Worm (Caenorhabditis elegans) whole organism, L4 larva: ENCODE measurements around the gene twk-3.
A peak's percentile ranks its signal among the peaks of the same experiment; 100 is the strongest.

Experiments used
- F10B5.3 ChIP-seq: sonication (generic microtip); optimal IDR thresholded peaks from 2 replicates; lab custom pipeline; 2016; ENCODE audit warnings: mild to moderate bottlenecking, missing genetic modification characterization, missing compliant biosample characterization
- F26F4.8 ChIP-seq: fragments of 200-800 bp; sonication (Bioruptor generic); conservative IDR thresholded peaks from 2 replicates; pipeline ENCODE4 v1.3.6; 2022; ENCODE audit warnings: missing genetic modification characterization, missing compliant biosample characterization
- R02D3.7 ChIP-seq: fragments of 150-350 bp; sonication (generic microtip); optimal IDR thresholded peaks from 3 replicates; lab custom pipeline; 2014; ENCODE audit warnings: missing biosample characterization, missing genetic modification characterization
- aha-1 ChIP-seq: fragments of 150-350 bp; peaks from one replicate; lab custom pipeline; 2014; ENCODE audit warnings: missing biosample characterization, missing genetic modification characterization
- aly-2 ChIP-seq: sonication (generic microtip); optimal IDR thresholded peaks from 2 replicates; lab custom pipeline; 2018; ENCODE audit warnings: missing biosample characterization, missing genetic modification characterization
- ama-1 ChIP-seq: fragments of 150-350 bp; optimal IDR thresholded peaks from 2 replicates; lab custom pipeline; 2014; ENCODE audit warnings: inconsistent platforms, mixed read lengths
- cey-2 ChIP-seq: sonication (generic microtip); optimal IDR thresholded peaks from 3 replicates; lab custom pipeline; 2017; ENCODE audit warnings: missing genetic modification characterization, mild to moderate bottlenecking, missing compliant biosample characterization, antibody characterized with exemption, borderline replicate concordance; ENCODE audit not compliant: insufficient read depth
- daf-12 ChIP-seq: fragments of 150-350 bp; optimal IDR thresholded peaks from 2 replicates; lab custom pipeline; 2014; ENCODE audit warnings: missing biosample characterization, missing genetic modification reagents, missing genetic modification characterization
- daf-16 ChIP-seq, 3 experiments: sonication (generic microtip); optimal IDR thresholded peaks; 2 replicates each; lab custom pipeline; 2016 to 2017; ENCODE audit warnings: missing genetic modification characterization in 3 of 3, missing genetic modification reagents in 3 of 3, mild to moderate bottlenecking in 2 of 3, missing compliant biosample characterization in 2 of 3, missing biosample characterization in 1 of 3, moderate library complexity in 1 of 3
- dmd-6 ChIP-seq: fragments of 200-800 bp; sonication (Bioruptor generic); IDR thresholded peaks from 2 replicates; pipeline ENCODE4 v1.3.6; 2022; ENCODE audit warnings: missing genetic modification reagents, missing genetic modification characterization, missing compliant biosample characterization
- dve-1 ChIP-seq: sonication (generic microtip); optimal IDR thresholded peaks from 2 replicates; lab custom pipeline; 2017; ENCODE audit warnings: antibody characterized with exemption, mild to moderate bottlenecking, missing genetic modification characterization, missing compliant biosample characterization; ENCODE audit not compliant: insufficient read depth
- hlh-11 ChIP-seq: fragments of 200-800 bp; sonication (Bioruptor generic); optimal IDR thresholded peaks from 2 replicates; lab custom pipeline; 2018; ENCODE audit warnings: mild to moderate bottlenecking, missing genetic modification characterization, missing compliant biosample characterization
- hlh-30 ChIP-seq: sonication (generic microtip); optimal IDR thresholded peaks from 2 replicates; lab custom pipeline; 2017; ENCODE audit warnings: antibody characterized with exemption, mild to moderate bottlenecking, missing genetic modification characterization, missing compliant biosample characterization; ENCODE audit not compliant: insufficient read depth
- lin-1 ChIP-seq: fragments of 200-800 bp; sonication (Bioruptor generic); IDR thresholded peaks from 2 replicates; pipeline ENCODE4 v1.3.6; 2022; ENCODE audit warnings: missing genetic modification reagents, missing genetic modification characterization, missing compliant biosample characterization
- lsy-2 ChIP-seq, 2 experiments: fragments of 150-350 bp in 1 of 2; sonication (generic microtip) in 1 of 2; optimal IDR thresholded peaks; 2 replicates each; lab custom pipeline; 2014 to 2017; ENCODE audit warnings: missing biosample characterization in 2 of 2, missing genetic modification characterization in 2 of 2
- mdl-1 ChIP-seq, 2 experiments: fragments of 150-350 bp in 1 of 2; sonication (generic microtip) in 1 of 2; optimal IDR thresholded peaks; 2 replicates each; lab custom pipeline; 2014 to 2017; ENCODE audit warnings: missing biosample characterization in 2 of 2, missing genetic modification characterization in 2 of 2
- mdt-29 ChIP-seq: fragments of 200-800 bp; sonication (Bioruptor generic); IDR thresholded peaks from 2 replicates; pipeline ENCODE4 v1.3.6; 2022; ENCODE audit warnings: missing genetic modification reagents, missing genetic modification characterization, missing compliant biosample characterization
- mep-1 ChIP-seq: fragments of 150-350 bp; sonication (generic microtip); optimal IDR thresholded peaks from 3 replicates; lab custom pipeline; 2014; ENCODE audit warnings: missing biosample characterization, missing genetic modification characterization
- nhr-10 ChIP-seq: fragments of 150-350 bp; optimal IDR thresholded peaks from 2 replicates; lab custom pipeline; 2014; ENCODE audit warnings: missing biosample characterization, missing genetic modification characterization
- nhr-28 ChIP-seq: fragments of 150-350 bp; optimal IDR thresholded peaks from 2 replicates; lab custom pipeline; 2014; ENCODE audit warnings: missing biosample characterization, missing genetic modification characterization
- pha-4 ChIP-seq, 2 experiments: fragments of 150-350 bp in 1 of 2; fragments of 200-800 bp in 1 of 2; sonication (Bioruptor generic) in 1 of 2; IDR thresholded peaks in 1 of 2; optimal IDR thresholded peaks in 1 of 2; 2 replicates each; pipeline versions ENCODE4 v1.3.6 to Lab custom; 2014 to 2022; ENCODE audit warnings: missing genetic modification characterization in 2 of 2, missing genetic modification reagents in 2 of 2, missing biosample characterization in 1 of 2, missing compliant biosample characterization in 1 of 2
- pqm-1 ChIP-seq: sonication (generic microtip); optimal IDR thresholded peaks from 2 replicates; lab custom pipeline; 2017; ENCODE audit warnings: missing biosample characterization, missing genetic modification characterization
- saeg-2 ChIP-seq: fragments of 200-800 bp; sonication (Bioruptor generic); IDR thresholded peaks from 2 replicates; pipeline ENCODE4 v1.3.6; 2022; ENCODE audit warnings: missing genetic modification reagents, missing genetic modification characterization, missing compliant biosample characterization
- snpc-4 ChIP-seq: fragments of 150-350 bp; optimal IDR thresholded peaks from 2 replicates; lab custom pipeline; 2014; ENCODE audit warnings: missing biosample characterization, missing genetic modification characterization
- spr-1 ChIP-seq: sonication (generic microtip); optimal IDR thresholded peaks from 2 replicates; lab custom pipeline; 2016; ENCODE audit warnings: mild to moderate bottlenecking, missing genetic modification characterization, missing compliant biosample characterization
- tra-1 ChIP-seq: fragments of 200-800 bp; sonication (Bioruptor generic); IDR thresholded peaks from 2 replicates; pipeline ENCODE4 v1.3.6; 2022; ENCODE audit warnings: missing genetic modification reagents, missing genetic modification characterization, missing compliant biosample characterization
- unc-130 ChIP-seq: sonication (generic microtip); optimal IDR thresholded peaks from 2 replicates; lab custom pipeline; 2016; ENCODE audit warnings: missing genetic modification reagents, missing genetic modification characterization, missing compliant biosample characterization
- unc-62 ChIP-seq, 3 experiments: fragments of 150-350 bp in 1 of 3; sonication (generic microtip); optimal IDR thresholded peaks in 2 of 3; peaks in 1 of 3; 1 replicate in 1 of 3; 2 replicates in 2 of 3; lab custom pipeline; 2014 to 2017; ENCODE audit warnings: missing biosample characterization in 3 of 3, missing genetic modification characterization in 3 of 3, missing genetic modification reagents in 3 of 3, missing genotype in 1 of 3
- zip-2 ChIP-seq: fragments of 150-350 bp; optimal IDR thresholded peaks from 2 replicates; lab custom pipeline; 2014; ENCODE audit warnings: missing biosample characterization, missing genetic modification characterization
- ztf-7 ChIP-seq: fragments of 150-350 bp; optimal IDR thresholded peaks from 2 replicates; lab custom pipeline; 2014; ENCODE audit warnings: missing biosample characterization, missing genetic modification characterization

The twk-3 gene

ce11 chrII:8230976-8231375 is 18.4 kb upstream of the twk-3 start, which contains the start of gene M110.9:
M110.9 (plus strand) TSS chrII:8231276.
- no peak for TF ChIP-seq mdt-29 (GFP tag; lab: Robert Waterston, UW)
- no peak for TF ChIP-seq snpc-4
- TF ChIP-seq, all 104 proteins: peak for 0

ce11 chrII:8226475-8226874 is 13.9 kb upstream of the twk-3 start:
- TF ChIP-seq daf-12 (tag; lab: Kevin White, UChicago) (no peak), hlh-11 (tag; lab: Kevin White, UChicago) (peak; percentile 51), hlh-30 (tag; lab: Kevin White, UChicago) (peak; percentile 50), mdt-29 (GFP tag; lab: Robert Waterston, UW) (no peak), pha-4 (GFP tag; IDR thresholded peaks at IDR 0.05; lab: Robert Waterston, UW) (peak; percentile 29; the same call in 1 of the 2 replicates), pha-4 (tag; optimal IDR thresholded peaks at IDR 0.05; lab: Kevin White, UChicago) (peak; percentile 37), pqm-1 (peak; percentile 48), daf-16 (GFP tag; optimal IDR thresholded peaks at IDR 0.05; lab: Kevin White, UChicago) (no peak), daf-16 (tag; optimal IDR thresholded peaks at IDR 0.05; lab: Kevin White, UChicago) (peak; percentile 76), dmd-6 (GFP tag; lab: Robert Waterston, UW) (peak; percentile 64), nhr-28 (tag; lab: Kevin White, UChicago) (peak; percentile 52), lsy-2 (tag; optimal IDR thresholded peaks at IDR 0.05; lab: Kevin White, UChicago) (peak in 1 of 2 experiments; percentile 23), dve-1 (tag; lab: Kevin White, UChicago) (peak; percentile 81), mep-1 (tag; lab: Kevin White, UChicago) (peak; percentile 23), aly-2 (tag; lab: Kevin White, UChicago) (no peak), lin-1 (GFP tag; lab: Robert Waterston, UW) (0 out of 2 replicates have a peak, but pooled peaks have one; percentile 13)

ce11 chrII:8225914-8226313 is 13.3 kb upstream of the twk-3 start:
- TF ChIP-seq nhr-10 = no peak
- no peak for TF ChIP-seq spr-1 (tag; lab: Kevin White, UChicago)
- no peak for TF ChIP-seq F26F4.8 (GFP tag; lab: Robert Waterston, UW)
- no peak for TF ChIP-seq dve-1 (tag; lab: Kevin White, UChicago)
- TF ChIP-seq cey-2 (tag; lab: Kevin White, UChicago) = no peak
- TF ChIP-seq unc-130 (GFP tag; lab: Kevin White, UChicago) = no peak
- TF ChIP-seq aha-1 = peak; percentile 56
- TF ChIP-seq F10B5.3 = no peak
- no peak for TF ChIP-seq tra-1
- TF ChIP-seq zip-2 (tag; lab: Kevin White, UChicago) = no peak
- peak; percentile 60 for TF ChIP-seq hlh-30 (tag; lab: Kevin White, UChicago)
- TF ChIP-seq mdl-1 (tag; optimal IDR thresholded peaks at IDR 0.05; lab: Kevin White, UChicago) = no peak
- TF ChIP-seq R02D3.7 (tag; lab: Kevin White, UChicago) = no peak
- TF ChIP-seq mep-1 (tag; lab: Kevin White, UChicago) = peak; percentile 14
- TF ChIP-seq unc-62 (GFP tag; optimal IDR thresholded peaks at IDR 0.05 in 1 of 2; lab: Kevin White, UChicago) = peak in 1 of 2 experiments; percentile 23
- no peak for TF ChIP-seq unc-62 (tag; optimal IDR thresholded peaks at IDR 0.05; lab: Kevin White, UChicago)
- no peak for TF ChIP-seq dmd-6 (GFP tag; lab: Robert Waterston, UW)
- TF ChIP-seq ama-1 (lab: Kevin White, UChicago) = no peak

ce11 chrII:8225347-8225746 is 12.8 kb upstream of the twk-3 start:
- no peak for TF ChIP-seq saeg-2 (GFP tag; lab: Robert Waterston, UW)
- peak; percentile 17 for TF ChIP-seq dve-1 (tag; lab: Kevin White, UChicago)
- TF ChIP-seq ztf-7 (tag; lab: Kevin White, UChicago) = no peak
- peak; percentile 76 for TF ChIP-seq nhr-28 (tag; lab: Kevin White, UChicago)
- no peak for TF ChIP-seq hlh-11 (tag; lab: Kevin White, UChicago)
- peak; percentile 17 for TF ChIP-seq hlh-30 (tag; lab: Kevin White, UChicago)
- peak in 1 of 2 experiments; percentile 75 for TF ChIP-seq unc-62 (GFP tag; optimal IDR thresholded peaks at IDR 0.05 in 1 of 2; lab: Kevin White, UChicago)
- no peak for TF ChIP-seq unc-62 (tag; optimal IDR thresholded peaks at IDR 0.05; lab: Kevin White, UChicago)
